Fruit fly (Drosophila melanogaster) whole organism, embryonic: ENCODE results near the gene Cdk1.

Experiments used
- CG10979 ChIP-seq: fragments of 200-800 bp; sonication (Bioruptor generic); optimal IDR thresholded peaks from 2 replicates; lab custom pipeline; 2018; ENCODE audit warnings: missing biosample characterization, mild to moderate bottlenecking, missing genetic modification characterization, moderate library complexity
- CG12391 ChIP-seq: fragments of 200-800 bp; sonication (Bioruptor generic); optimal IDR thresholded peaks from 3 replicates; lab custom pipeline; 2018; ENCODE audit warnings: missing biosample characterization, mild to moderate bottlenecking, missing genetic modification characterization, moderate library complexity
- CG13424 ChIP-seq: fragments of 200-800 bp; sonication (Bioruptor generic); optimal IDR thresholded peaks from 2 replicates; lab custom pipeline; 2019; ENCODE audit warnings: missing biosample characterization, mild to moderate bottlenecking, missing genetic modification characterization, moderate library complexity
- CG14710 ChIP-seq: fragments of 200-800 bp; sonication (Bioruptor generic); optimal IDR thresholded peaks from 3 replicates; lab custom pipeline; 2019; ENCODE audit warnings: missing biosample characterization, mild to moderate bottlenecking, missing genetic modification characterization, moderate library complexity
- CG1529 ChIP-seq: fragments of 200-800 bp; sonication (Bioruptor generic); optimal IDR thresholded peaks from 3 replicates; lab custom pipeline; 2018; ENCODE audit warnings: missing biosample characterization, missing genetic modification characterization
- CG15696 ChIP-seq: fragments of 200-800 bp; sonication (Bioruptor generic); optimal IDR thresholded peaks from 2 replicates; lab custom pipeline; 2019; ENCODE audit warnings: missing biosample characterization, mild to moderate bottlenecking, missing genetic modification characterization, moderate library complexity
- CG17186 ChIP-seq: fragments of 200-800 bp; sonication (Bioruptor generic); optimal IDR thresholded peaks from 3 replicates; lab custom pipeline; 2017; ENCODE audit warnings: missing biosample characterization, missing genetic modification reagents, missing genetic modification characterization
- CG17361 ChIP-seq: fragments of 200-800 bp; sonication (Bioruptor generic); IDR thresholded peaks from 3 replicates; pipeline ENCODE4 v1.3.6; 2022; ENCODE audit warnings: missing biosample characterization, missing genetic modification characterization
- CG17829 ChIP-seq: fragments of 200-800 bp; optimal IDR thresholded peaks from 2 replicates; lab custom pipeline; 2019; ENCODE audit warnings: missing biosample characterization, mild to moderate bottlenecking, missing genetic modification characterization, moderate library complexity
- CG2116 ChIP-seq: fragments of 200-800 bp; sonication (Bioruptor generic); optimal IDR thresholded peaks from 3 replicates; lab custom pipeline; 2018; ENCODE audit warnings: missing biosample characterization, mild to moderate bottlenecking, missing genetic modification characterization
- CG2202 ChIP-seq: fragments of 200-800 bp; sonication (Bioruptor generic); optimal IDR thresholded peaks from 2 replicates; lab custom pipeline; 2018; ENCODE audit warnings: missing biosample characterization, mild to moderate bottlenecking, missing genetic modification characterization
- CG2712 ChIP-seq: fragments of 200-800 bp; optimal IDR thresholded peaks from 3 replicates; lab custom pipeline; 2019; ENCODE audit warnings: missing biosample characterization, mild to moderate bottlenecking, missing genetic modification characterization, moderate library complexity
- CG2875 ChIP-seq: fragments of 200-800 bp; sonication (Bioruptor generic); optimal IDR thresholded peaks from 2 replicates; lab custom pipeline; 2017; ENCODE audit warnings: missing biosample characterization, mild to moderate bottlenecking, missing genetic modification characterization, missing genetic modification reagents
- CG30431 ChIP-seq: fragments of 200-800 bp; sonication (Bioruptor generic); optimal IDR thresholded peaks from 2 replicates; lab custom pipeline; 2017; ENCODE audit warnings: missing biosample characterization, missing genetic modification characterization
- CG4617 ChIP-seq: fragments of 200-800 bp; sonication (Bioruptor generic); optimal IDR thresholded peaks from 3 replicates; lab custom pipeline; 2016; ENCODE audit warnings: missing biosample characterization, missing genetic modification characterization, borderline replicate concordance
- CG5180 ChIP-seq: fragments of 200-800 bp; sonication (Bioruptor generic); optimal IDR thresholded peaks from 3 replicates; lab custom pipeline; 2017; ENCODE audit warnings: missing biosample characterization, missing genetic modification characterization, mild to moderate bottlenecking, moderate library complexity, missing genetic modification reagents
- CG8388 ChIP-seq: fragments of 200-800 bp; sonication (Bioruptor generic); optimal IDR thresholded peaks from 2 replicates; lab custom pipeline; 2019; ENCODE audit warnings: missing biosample characterization, mild to moderate bottlenecking, missing genetic modification characterization, moderate library complexity
- CHES-1-like ChIP-seq: fragments of 200-800 bp; sonication (Bioruptor generic); optimal IDR thresholded peaks from 2 replicates; lab custom pipeline; 2016; ENCODE audit warnings: missing biosample characterization, missing genetic modification characterization
- CrebB ChIP-seq: fragments of 200-800 bp; sonication (Bioruptor generic); optimal IDR thresholded peaks from 3 replicates; lab custom pipeline; 2018; ENCODE audit warnings: missing biosample characterization, mild to moderate bottlenecking, missing genetic modification characterization
- D19A ChIP-seq: fragments of 200-800 bp; optimal IDR thresholded peaks from 3 replicates; lab custom pipeline; 2019; ENCODE audit warnings: missing biosample characterization, mild to moderate bottlenecking, missing genetic modification characterization, moderate library complexity
- Dp ChIP-seq: fragments of 200-800 bp; sonication (Bioruptor generic); optimal IDR thresholded peaks from 2 replicates; lab custom pipeline; 2018; ENCODE audit warnings: missing biosample characterization, mild to moderate bottlenecking, missing genetic modification characterization, moderate library complexity
- E2f2 ChIP-seq: fragments of 200-800 bp; sonication (Bioruptor generic); IDR thresholded peaks from 2 replicates; pipeline ENCODE4 v1.3.6; 2022; ENCODE audit warnings: missing biosample characterization, missing genetic modification characterization
- Ets65A ChIP-seq: fragments of 200-800 bp; sonication (Bioruptor generic); peaks from one replicate; lab custom pipeline; 2016; ENCODE audit warnings: missing biosample characterization, missing genetic modification characterization
- H2.0 ChIP-seq: fragments of 200-800 bp; sonication (Bioruptor generic); IDR thresholded peaks from 2 replicates; pipeline ENCODE4 v1.3.6; 2022; ENCODE audit warnings: missing biosample characterization, missing genetic modification characterization
- Med ChIP-seq: fragments of 200-800 bp; sonication (Bioruptor generic); peaks from one replicate; lab custom pipeline; 2016; ENCODE audit warnings: missing biosample characterization, missing genetic modification characterization, mild to moderate bottlenecking, inconsistent platforms, moderate library complexity
- Nf-YA ChIP-seq: fragments of 200-800 bp; sonication (Bioruptor generic); IDR thresholded peaks from 2 replicates; pipeline ENCODE4 v1.3.6; 2022; ENCODE audit warnings: missing biosample characterization, missing genetic modification characterization
- Nf-YB ChIP-seq: fragments of 200-800 bp; sonication (Bioruptor generic); optimal IDR thresholded peaks from 3 replicates; lab custom pipeline; 2019; ENCODE audit warnings: missing biosample characterization, mild to moderate bottlenecking, missing genetic modification characterization, moderate library complexity
- Oli ChIP-seq: fragments of 200-800 bp; sonication (Bioruptor generic); optimal IDR thresholded peaks from 2 replicates; lab custom pipeline; 2018; ENCODE audit warnings: missing biosample characterization, mild to moderate bottlenecking, missing genetic modification characterization, moderate library complexity
- Optix ChIP-seq: fragments of 200-800 bp; sonication (Bioruptor generic); IDR thresholded peaks from 3 replicates; pipeline ENCODE4 v1.3.6; 2022; ENCODE audit warnings: missing biosample characterization, missing genetic modification characterization
- Pdp1 ChIP-seq, 2 experiments: fragments of 200-800 bp; sonication (Bioruptor generic); optimal IDR thresholded peaks; 3 replicates each; lab custom pipeline; 2016; ENCODE audit warnings: missing biosample characterization in 2 of 2, missing genetic modification characterization in 2 of 2, mild to moderate bottlenecking in 1 of 2, moderate library complexity in 1 of 2
- Rfx ChIP-seq: fragments of 200-800 bp; sonication (Bioruptor generic); IDR thresholded peaks from 2 replicates; pipeline ENCODE4 v1.3.6; 2022; ENCODE audit warnings: missing biosample characterization, missing genetic modification characterization
- Ssrp ChIP-seq: fragments of 200-800 bp; sonication (Bioruptor generic); optimal IDR thresholded peaks from 2 replicates; lab custom pipeline; 2018; ENCODE audit warnings: missing biosample characterization, mild to moderate bottlenecking, missing genetic modification characterization, moderate library complexity
- Taf1 ChIP-seq: fragments of 200-800 bp; sonication (Bioruptor generic); IDR thresholded peaks from 2 replicates; pipeline ENCODE4 v1.3.6; 2022; ENCODE audit warnings: missing biosample characterization, missing genetic modification characterization
- az2 ChIP-seq: fragments of 200-800 bp; sonication (Bioruptor generic); optimal IDR thresholded peaks from 3 replicates; lab custom pipeline; 2016; ENCODE audit warnings: missing biosample characterization, missing genetic modification characterization
- bsh ChIP-seq, 2 experiments: fragments of 200-800 bp; sonication (Bioruptor generic); optimal IDR thresholded peaks; 2 replicates each; lab custom pipeline; 2017 to 2018; ENCODE audit warnings: mild to moderate bottlenecking in 2 of 2, missing biosample characterization in 2 of 2, missing genetic modification characterization in 2 of 2, moderate library complexity in 1 of 2
- cg ChIP-seq: fragments of 200-800 bp; sonication (Bioruptor generic); optimal IDR thresholded peaks from 3 replicates; lab custom pipeline; 2019; ENCODE audit warnings: missing biosample characterization, mild to moderate bottlenecking, missing genetic modification characterization, moderate library complexity
- eve ChIP-seq, 2 experiments: fragments of >200 bp; optimal IDR thresholded peaks; 2 replicates each; lab custom pipeline; 2017; ENCODE audit warnings: missing biosample characterization in 2 of 2, missing genetic modification characterization in 2 of 2
- ewg ChIP-seq: fragments of 200-800 bp; sonication (Bioruptor generic); optimal IDR thresholded peaks from 3 replicates; lab custom pipeline; 2017; ENCODE audit warnings: mild to moderate bottlenecking, missing biosample characterization, missing genetic modification reagents, missing genetic modification characterization
- fd96Cb ChIP-seq: fragments of 200-800 bp; sonication (Bioruptor generic); optimal IDR thresholded peaks from 2 replicates; lab custom pipeline; 2018; ENCODE audit warnings: missing biosample characterization, mild to moderate bottlenecking, missing genetic modification characterization, moderate library complexity
- gcm ChIP-seq: fragments of 200-800 bp; sonication (Bioruptor generic); optimal IDR thresholded peaks from 2 replicates; lab custom pipeline; 2019; ENCODE audit warnings: missing biosample characterization, mild to moderate bottlenecking, missing genetic modification characterization, moderate library complexity
- lbe ChIP-seq: fragments of 200-800 bp; sonication (Bioruptor generic); optimal IDR thresholded peaks from 2 replicates; lab custom pipeline; 2016; ENCODE audit warnings: missing biosample characterization, mild to moderate bottlenecking, missing genetic modification characterization
- lilli ChIP-seq: fragments of 200-800 bp; sonication (Bioruptor generic); optimal IDR thresholded peaks from 3 replicates; lab custom pipeline; 2016; ENCODE audit warnings: missing biosample characterization, missing genetic modification characterization
- nmo ChIP-seq: fragments of 200-800 bp; sonication (Bioruptor generic); optimal IDR thresholded peaks from 2 replicates; lab custom pipeline; 2018; ENCODE audit warnings: missing biosample characterization, mild to moderate bottlenecking, missing genetic modification characterization, moderate library complexity
- odd ChIP-seq: fragments of 200-800 bp; sonication (Bioruptor generic); optimal IDR thresholded peaks from 2 replicates; lab custom pipeline; 2017; ENCODE audit warnings: missing biosample characterization, mild to moderate bottlenecking, missing genetic modification characterization
- pnt ChIP-seq: fragments of 200-800 bp; sonication (Bioruptor generic); optimal IDR thresholded peaks from 3 replicates; lab custom pipeline; 2016; ENCODE audit warnings: missing biosample characterization, missing genetic modification characterization
- pros ChIP-seq: fragments of 200-800 bp; sonication (Bioruptor generic); optimal IDR thresholded peaks from 3 replicates; lab custom pipeline; 2019; ENCODE audit warnings: missing biosample characterization, mild to moderate bottlenecking, missing genetic modification characterization, moderate library complexity
- pum ChIP-seq: fragments of 200-800 bp; sonication (Bioruptor generic); optimal IDR thresholded peaks from 2 replicates; lab custom pipeline; 2016; ENCODE audit warnings: missing biosample characterization, missing genetic modification characterization
- ranshi ChIP-seq: fragments of 200-800 bp; sonication (Bioruptor generic); IDR thresholded peaks from 2 replicates; pipeline ENCODE4 v1.3.6; 2022; ENCODE audit warnings: missing biosample characterization, missing genetic modification characterization
- row ChIP-seq: fragments of 200-800 bp; sonication (Bioruptor generic); IDR thresholded peaks from 3 replicates; pipeline ENCODE4 v1.3.6; 2022; ENCODE audit warnings: missing biosample characterization, missing genetic modification characterization
- sens ChIP-seq: fragments of 200-800 bp; sonication (Bioruptor generic); peaks from one replicate; lab custom pipeline; 2016; ENCODE audit warnings: missing biosample characterization, missing genetic modification characterization
- vnd ChIP-seq: fragments of 200-800 bp; sonication (Bioruptor generic); IDR thresholded peaks from 3 replicates; pipeline ENCODE4 v1.3.6; 2022; ENCODE audit warnings: missing biosample characterization, missing genetic modification characterization; ENCODE audit not compliant: partially characterized antibody

Gene Cdk1

dm6 chr2L:10351130-10351529 lies 34.9 kb downstream of the Cdk1 start (continued):
- TF ChIP-seq CG14710 (tag; lab: Kevin White, UChicago) = peak; percentile 48
- peak; percentile 14 for TF ChIP-seq pum (GFP tag; lab: Kevin White, UChicago)
- no peak for TF ChIP-seq lbe (GFP tag; lab: Kevin White, UChicago)
- no peak for TF ChIP-seq vnd (GFP tag; lab: Robert Waterston, UW)
- TF ChIP-seq cg (GFP tag; lab: Kevin White, UChicago) = no peak
- peak; percentile 58 for TF ChIP-seq CG10979
- no peak for TF ChIP-seq H2.0 (GFP tag; lab: Robert Waterston, UW)
- TF ChIP-seq fd96Cb (tag; lab: Kevin White, UChicago) = peak; percentile 7
- TF ChIP-seq CG2712 = peak; percentile 55
- TF ChIP-seq CG17186 (GFP tag; lab: Kevin White, UChicago) = no peak
- TF ChIP-seq CrebB (tag; lab: Kevin White, UChicago) = no peak
- no peak for TF ChIP-seq Taf1
- TF ChIP-seq CG1529 = peak; percentile 20
- TF ChIP-seq CG17361 = peak; percentile 44; the same call in 1 of the 3 replicates
- TF ChIP-seq sens (GFP tag; lab: Kevin White, UChicago) = peak; percentile 88
- TF ChIP-seq CG2116 = no peak
- TF ChIP-seq CG30431 (GFP tag; lab: Kevin White, UChicago) = no peak
- TF ChIP-seq E2f2 (GFP tag; lab: Robert Waterston, UW) = no peak
- TF ChIP-seq pnt (GFP tag; lab: Kevin White, UChicago) = peak; percentile 2
- TF ChIP-seq CG2875 (GFP tag; lab: Kevin White, UChicago) = peak; percentile 18
- TF ChIP-seq ranshi (GFP tag; lab: Robert Waterston, UW) = no peak
- TF ChIP-seq Oli (tag; lab: Kevin White, UChicago) = peak; percentile 25
- peak; percentile 99 for TF ChIP-seq D19A (tag; lab: Kevin White, UChicago)
- peak; percentile 32 for TF ChIP-seq gcm (GFP tag; lab: Kevin White, UChicago)
- TF ChIP-seq CG13424 (tag; lab: Kevin White, UChicago) = peak; percentile 30
- peak; percentile 13 for TF ChIP-seq ewg (GFP tag; lab: Kevin White, UChicago)
- peak; percentile 36 for TF ChIP-seq CG17829
- TF ChIP-seq Med (GFP tag; lab: Kevin White, UChicago) = peak; percentile 61
- TF ChIP-seq CG5180 (GFP tag; lab: Kevin White, UChicago) = no peak
- TF ChIP-seq pros = peak; percentile 33
- TF ChIP-seq lilli (GFP tag; lab: Kevin White, UChicago) = no peak
- no peak for TF ChIP-seq Nf-YA (GFP tag; lab: Robert Waterston, UW)
- no peak for TF ChIP-seq Dp (GFP tag; lab: Kevin White, UChicago)
- peak; percentile 55 for TF ChIP-seq row (GFP tag; lab: Robert Waterston, UW)
- no peak for TF ChIP-seq Rfx (GFP tag; lab: Robert Waterston, UW)
- peak; percentile 14 for TF ChIP-seq az2 (GFP tag; lab: Kevin White, UChicago)
- TF ChIP-seq Ssrp (tag; lab: Kevin White, UChicago) = peak; percentile 61
- TF ChIP-seq Nf-YB = peak; percentile 21
- TF ChIP-seq CG2202 (tag; lab: Kevin White, UChicago) = peak; percentile 12
- peak in 1 of 2 experiments; percentile 51 for TF ChIP-seq bsh (GFP tag; optimal IDR thresholded peaks at IDR 0.05; lab: Kevin White, UChicago)
- TF ChIP-seq eve (GFP tag; optimal IDR thresholded peaks at IDR 0.05; lab: Kevin White, UChicago) = no peak
- no peak for TF ChIP-seq CG4617 (GFP tag; lab: Kevin White, UChicago)
- TF ChIP-seq CHES-1-like (GFP tag; lab: Kevin White, UChicago) = no peak
- TF ChIP-seq CG15696 (tag; lab: Kevin White, UChicago) = peak; percentile 8
- TF ChIP-seq Ets65A = peak; percentile 15
- no peak for TF ChIP-seq Pdp1 (GFP tag; optimal IDR thresholded peaks at IDR 0.05; lab: Kevin White, UChicago)
- no peak for TF ChIP-seq Optix (GFP tag; lab: Robert Waterston, UW)
- TF ChIP-seq CG12391 (tag; lab: Kevin White, UChicago) = peak; percentile 23
- no peak for TF ChIP-seq odd (GFP tag; lab: Kevin White, UChicago)
- peak; percentile 29 for TF ChIP-seq CG8388 (GFP tag; lab: Kevin White, UChicago)
- TF ChIP-seq nmo (GFP tag; lab: Kevin White, UChicago) = peak; percentile 29
